Worm (Caenorhabditis elegans) whole organism, L3 larva: ENCODE results near the gene jhdm-1.

Experiments
- R02D3.7 ChIP-seq: fragments of 150-350 bp; optimal IDR thresholded peaks from 2 replicates; lab custom pipeline; 2014; ENCODE audit warnings: missing biosample characterization, missing genetic modification characterization
- aly-2 ChIP-seq: fragments of 150-350 bp; optimal IDR thresholded peaks from 2 replicates; lab custom pipeline; 2014; ENCODE audit warnings: missing biosample characterization, missing genetic modification characterization
- ceh-16 ChIP-seq: sonication (generic microtip); optimal IDR thresholded peaks from 2 replicates; lab custom pipeline; 2017; ENCODE audit warnings: missing biosample characterization, missing genetic modification characterization
- ceh-9 ChIP-seq: sonication (generic microtip); optimal IDR thresholded peaks from 2 replicates; lab custom pipeline; 2018; ENCODE audit warnings: missing biosample characterization, missing genetic modification characterization
- daf-12 ChIP-seq: fragments of 150-350 bp; optimal IDR thresholded peaks from 2 replicates; lab custom pipeline; 2014; ENCODE audit warnings: missing biosample characterization, missing genetic modification reagents, missing genetic modification characterization
- egl-27 ChIP-seq: sonication (generic microtip); optimal IDR thresholded peaks from 4 replicates; lab custom pipeline; 2017; ENCODE audit warnings: missing biosample characterization, missing genetic modification reagents, missing genetic modification characterization
- egl-5 ChIP-seq: fragments of 150-350 bp; optimal IDR thresholded peaks from 2 replicates; lab custom pipeline; 2017; ENCODE audit warnings: missing biosample characterization, missing genetic modification reagents, missing genetic modification characterization, inconsistent platforms
- elt-1 ChIP-seq: fragments of 150-350 bp; optimal IDR thresholded peaks from 2 replicates; lab custom pipeline; 2014; ENCODE audit warnings: missing biosample characterization, missing genetic modification characterization
- elt-2 ChIP-seq: sonication (generic microtip); optimal IDR thresholded peaks from 2 replicates; lab custom pipeline; 2016; ENCODE audit warnings: missing genetic modification reagents, mild to moderate bottlenecking, missing genetic modification characterization, missing compliant biosample characterization
- elt-3 ChIP-seq, 3 experiments: fragments of 150-350 bp in 1 of 3; sonication (generic microtip) in 2 of 3; optimal IDR thresholded peaks; 2 replicates in 2 of 3; 4 replicates in 1 of 3; lab custom pipeline; 2014 to 2017; ENCODE audit warnings: missing biosample characterization in 3 of 3, missing genetic modification characterization in 3 of 3
- eor-1 ChIP-seq, 2 experiments: fragments of 150-350 bp; optimal IDR thresholded peaks; 2 replicates each; lab custom pipeline; 2014 to 2018; ENCODE audit warnings: missing biosample characterization in 2 of 2, missing genetic modification characterization in 2 of 2
- fkh-10 ChIP-seq: sonication (generic microtip); optimal IDR thresholded peaks from 2 replicates; lab custom pipeline; 2017; ENCODE audit warnings: missing biosample characterization, missing genetic modification reagents, missing genetic modification characterization
- fkh-2 ChIP-seq: fragments of 150-350 bp; optimal IDR thresholded peaks from 2 replicates; lab custom pipeline; 2014; ENCODE audit warnings: missing biosample characterization, missing genetic modification reagents, missing genetic modification characterization
- hmg-11 ChIP-seq: sonication (generic microtip); optimal IDR thresholded peaks from 2 replicates; lab custom pipeline; 2016; ENCODE audit warnings: missing genetic modification characterization, missing compliant biosample characterization
- jun-1 ChIP-seq: fragments of 150-350 bp; optimal IDR thresholded peaks from 2 replicates; lab custom pipeline; 2014; ENCODE audit warnings: missing biosample characterization, missing genetic modification reagents, missing genetic modification characterization
- lin-15B ChIP-seq: fragments of 150-350 bp; optimal IDR thresholded peaks from 2 replicates; lab custom pipeline; 2014; ENCODE audit warnings: missing biosample characterization, missing genetic modification characterization
- lin-39 ChIP-seq: fragments of 150-350 bp; optimal IDR thresholded peaks from 2 replicates; lab custom pipeline; 2018; ENCODE audit warnings: missing biosample characterization, missing genetic modification reagents, missing genetic modification characterization
- mdl-1 ChIP-seq: fragments of 150-350 bp; optimal IDR thresholded peaks from 2 replicates; lab custom pipeline; 2014; ENCODE audit warnings: missing biosample characterization, missing genetic modification characterization
- mml-1 ChIP-seq: fragments of 150-350 bp; sonication (generic microtip); optimal IDR thresholded peaks from 3 replicates; lab custom pipeline; 2014; ENCODE audit warnings: missing biosample characterization, missing genetic modification characterization
- nfya-1 ChIP-seq: sonication (generic microtip); optimal IDR thresholded peaks from 2 replicates; lab custom pipeline; 2017; ENCODE audit warnings: missing genetic modification characterization, mild to moderate bottlenecking, missing compliant biosample characterization, antibody characterized with exemption, moderate library complexity; ENCODE audit not compliant: insufficient read depth
- nhr-11 ChIP-seq: fragments of 150-350 bp; optimal IDR thresholded peaks from 2 replicates; lab custom pipeline; 2014; ENCODE audit warnings: missing biosample characterization, missing genetic modification characterization
- nhr-12 ChIP-seq: fragments of 150-350 bp; optimal IDR thresholded peaks from 2 replicates; lab custom pipeline; 2014; ENCODE audit warnings: missing biosample characterization, missing genetic modification characterization
- nhr-23 ChIP-seq: fragments of 150-350 bp; optimal IDR thresholded peaks from 2 replicates; lab custom pipeline; 2014; ENCODE audit warnings: missing biosample characterization, missing genetic modification reagents, missing genetic modification characterization
- nhr-237 ChIP-seq: fragments of 150-350 bp; optimal IDR thresholded peaks from 2 replicates; lab custom pipeline; 2014; ENCODE audit warnings: missing biosample characterization, missing genetic modification characterization
- nhr-25 ChIP-seq: sonication (generic microtip); optimal IDR thresholded peaks from 2 replicates; lab custom pipeline; 2017; ENCODE audit warnings: missing biosample characterization, missing genetic modification characterization
- nhr-28 ChIP-seq: fragments of 150-350 bp; optimal IDR thresholded peaks from 2 replicates; lab custom pipeline; 2014; ENCODE audit warnings: missing biosample characterization, missing genetic modification characterization
- nhr-43 ChIP-seq: sonication (generic microtip); optimal IDR thresholded peaks from 2 replicates; lab custom pipeline; 2016; ENCODE audit warnings: mild to moderate bottlenecking, missing genetic modification characterization, missing compliant biosample characterization; ENCODE audit not compliant: poor library complexity, severe bottlenecking
- nhr-76 ChIP-seq: fragments of 150-350 bp; sonication (generic microtip); optimal IDR thresholded peaks from 5 replicates; lab custom pipeline; 2014; ENCODE audit warnings: missing biosample characterization, missing genetic modification characterization
- pha-4 ChIP-seq: fragments of 150-350 bp; optimal IDR thresholded peaks from 2 replicates; lab custom pipeline; 2014; ENCODE audit warnings: missing biosample characterization, missing genetic modification reagents, missing genetic modification characterization
- pqm-1 ChIP-seq: fragments of 150-350 bp; optimal IDR thresholded peaks from 2 replicates; lab custom pipeline; 2017; ENCODE audit warnings: missing biosample characterization, missing genetic modification characterization, inconsistent platforms
- snpc-4 ChIP-seq: fragments of 150-350 bp; optimal IDR thresholded peaks from 2 replicates; lab custom pipeline; 2014; ENCODE audit warnings: missing biosample characterization, missing genetic modification characterization
- tbx-2 ChIP-seq: sonication (generic microtip); optimal IDR thresholded peaks from 2 replicates; lab custom pipeline; 2016; ENCODE audit warnings: mild to moderate bottlenecking, missing genetic modification characterization, missing compliant biosample characterization
- unc-39 ChIP-seq: sonication (generic microtip); optimal IDR thresholded peaks from 4 replicates; lab custom pipeline; 2017; ENCODE audit warnings: missing biosample characterization, missing genetic modification characterization
- zag-1 ChIP-seq: fragments of 150-350 bp; optimal IDR thresholded peaks from 2 replicates; lab custom pipeline; 2014; ENCODE audit warnings: missing biosample characterization, missing genetic modification characterization
- ztf-4 ChIP-seq: fragments of 150-350 bp; optimal IDR thresholded peaks from 2 replicates; lab custom pipeline; 2014; ENCODE audit warnings: missing biosample characterization, missing genetic modification characterization

Gene jhdm-1

ce11 chrIII:6454183-6454582, at the start of gene jhdm-1:
jhdm-1 (plus strand) TSS chrIII:6454483.
- no peak for TF ChIP-seq unc-39 (tag; lab: Kevin White, UChicago)
- no peak for TF ChIP-seq tbx-2

- no peak for TF ChIP-seq elt-3 (tag; optimal IDR thresholded peaks at IDR 0.05; lab: Kevin White, UChicago)
- no peak for TF ChIP-seq elt-2 (tag; lab: Kevin White, UChicago)
- TF ChIP-seq ceh-9 (tag; lab: Kevin White, UChicago), result no peak
- peak; percentile 31 for TF ChIP-seq lin-39
- TF ChIP-seq nhr-11 (tag; lab: Kevin White, UChicago), result peak; percentile 78
- no peak for TF ChIP-seq pqm-1 (tag; lab: Kevin White, UChicago)
- no peak for TF ChIP-seq R02D3.7 (tag; lab: Kevin White, UChicago)
- TF ChIP-seq nfya-1, result peak; percentile 37
- TF ChIP-seq hmg-11 (tag; lab: Kevin White, UChicago), result no peak
- TF ChIP-seq nhr-43 (tag; lab: Kevin White, UChicago), result no peak
- no peak for TF ChIP-seq ceh-16 (tag; lab: Kevin White, UChicago)
- no peak for TF ChIP-seq aly-2 (tag; lab: Kevin White, UChicago)
- no peak for TF ChIP-seq egl-27
- no peak for TF ChIP-seq fkh-10 (GFP tag; lab: Kevin White, UChicago)
- no peak for TF ChIP-seq jun-1 (tag; lab: Kevin White, UChicago)
- TF ChIP-seq eor-1 (tag; optimal IDR thresholded peaks at IDR 0.05; lab: Kevin White, UChicago), result no peak
Observed at ce11 chrIII:6405121-6405520, 49.2 kb upstream of the jhdm-1 start.

ce11 chrIII:6406829-6407228, 47.5 kb upstream of the jhdm-1 start, which contains the start of gene let-756:
let-756 (plus strand) TSS chrIII:6407129.
- TF ChIP-seq nhr-12 (tag; lab: Kevin White, UChicago) (no peak), pha-4 (tag; lab: Kevin White, UChicago) (no peak), mdl-1 (tag; lab: Kevin White, UChicago) (no peak), pqm-1 (tag; lab: Kevin White, UChicago) (no peak), nhr-237 (no peak), hmg-11 (tag; lab: Kevin White, UChicago) (no peak)

- peak; percentile 12 for TF ChIP-seq R02D3.7 (tag; lab: Kevin White, UChicago)
- no peak for TF ChIP-seq ceh-16 (tag; lab: Kevin White, UChicago)
- TF ChIP-seq nhr-23 (tag; lab: Kevin White, UChicago), result no peak
- peak; percentile 2 for TF ChIP-seq lin-15B (tag; lab: Kevin White, UChicago)
- peak; percentile 69 for TF ChIP-seq pqm-1 (tag; lab: Kevin White, UChicago)
- TF ChIP-seq nhr-25, result peak; percentile 3
- no peak for TF ChIP-seq zag-1 (tag; lab: Kevin White, UChicago)
- TF ChIP-seq lin-39, result no peak
- TF ChIP-seq nhr-237, result no peak
- no peak for TF ChIP-seq ceh-9 (tag; lab: Kevin White, UChicago)
- no peak for TF ChIP-seq egl-27
- TF ChIP-seq snpc-4 (tag; lab: Kevin White, UChicago), result no peak
- no peak for TF ChIP-seq elt-3 (tag; optimal IDR thresholded peaks at IDR 0.05; lab: Kevin White, UChicago)
- TF ChIP-seq nfya-1, result no peak
- peak; percentile 26 for TF ChIP-seq elt-2 (tag; lab: Kevin White, UChicago)
Observed at ce11 chrIII:6411430-6411829, 42.9 kb upstream of the jhdm-1 start.

- TF ChIP-seq daf-12 (tag; lab: Kevin White, UChicago), result no peak
- TF ChIP-seq nhr-28, result no peak
- TF ChIP-seq egl-5 (tag; lab: Kevin White, UChicago), result no peak
- TF ChIP-seq fkh-2, result no peak
- no peak for TF ChIP-seq ztf-4
- TF ChIP-seq nhr-76 (tag; lab: Kevin White, UChicago), result no peak
- TF ChIP-seq nhr-43 (tag; lab: Kevin White, UChicago), result no peak
- no peak for TF ChIP-seq jun-1 (tag; lab: Kevin White, UChicago)
- TF ChIP-seq elt-1 (tag; lab: Kevin White, UChicago), result no peak
- no peak for TF ChIP-seq egl-27
- TF ChIP-seq mml-1 (tag; lab: Kevin White, UChicago), result no peak
- TF ChIP-seq nhr-25, result no peak
Observed at ce11 chrIII:6411914-6412313, 42.4 kb upstream of the jhdm-1 start, which contains the start of gene C05D11.5. C05D11.5 (minus strand) TSS chrIII:6412014.
